Worm (Caenorhabditis elegans): ENCODE results near the gene ets-5.

The ets-5 gene

ce11 chrX:5111894-5112293 lies 27.6 kb upstream of the ets-5 start:
- TF ChIP-seq zim-3 (tag; optimal IDR thresholded peaks at IDR 0.05) (no peak), ceh-27 (GFP tag; optimal IDR thresholded peaks at IDR 0.05) (no peak), nhr-179 (tag; optimal IDR thresholded peaks at IDR 0.05) (no peak)

ce11 chrX:5109130-5109529 lies 24.8 kb upstream of the ets-5 start, which contains the start of gene C42D8.1:
TSS of gene C42D8.1 (plus strand) at chrX:5109506.
- TF ChIP-seq nhr-80 (tag; optimal IDR thresholded peaks at IDR 0.05) (peak; percentile 64), cebp-2 (GFP tag; IDR thresholded peaks at IDR 0.05) (no peak)

- no peak for TF ChIP-seq nhr-120 (GFP tag; IDR thresholded peaks at IDR 0.05)
Measured at ce11 chrX:5106942-5107341, 22.6 kb upstream of the ets-5 start, which contains the start of gene C42D8.9. TSS of gene C42D8.9 (minus strand) at chrX:5107042.

ce11 chrX:5106187-5106694 lies 21.9 kb upstream of the ets-5 start:
- TF ChIP-seq mcd-1 (GFP tag; IDR thresholded peaks at IDR 0.05) (peak; percentile 62), madf-10 (tag; optimal IDR thresholded peaks at IDR 0.05) (peak; percentile 30), chd-7 (tag; optimal IDR thresholded peaks at IDR 0.05) (peak; percentile 45), Y53G8AR.9 (GFP tag; conservative IDR thresholded peaks at IDR 0.05) (peak; percentile 95), lin-54 (GFP tag; optimal IDR thresholded peaks at IDR 0.05) (peak; percentile 21), gei-17 (GFP tag; optimal IDR thresholded peaks at IDR 0.05) (peak; percentile 87), tbp1 (GFP tag; optimal IDR thresholded peaks at IDR 0.05) (no peak), dpff-1 (tag; optimal IDR thresholded peaks at IDR 0.05) (no peak), lin-26 (GFP tag; IDR thresholded peaks at IDR 0.05) (no peak), aptf-3 (GFP tag; IDR thresholded peaks at IDR 0.05) (0 out of 2 replicates have a peak, but pooled peaks have one; percentile 45), lsy-27 (tag; optimal IDR thresholded peaks at IDR 0.05; ENCODE audit: borderline replicate concordance, insufficient read depth) (no peak), madf-3 (GFP tag; IDR thresholded peaks at IDR 0.05) (peak; percentile 78; the same call in 1 of the 2 replicates), lin-35 (GFP tag; optimal IDR thresholded peaks at IDR 0.05) (no peak), him-1 (tag; optimal IDR thresholded peaks at IDR 0.05) (no peak), ztf-28 (GFP tag; IDR thresholded peaks at IDR 0.05) (no peak), F57C9.4 (tag; optimal IDR thresholded peaks at IDR 0.05) (no peak), xnd-1 (tag; optimal IDR thresholded peaks at IDR 0.05) (no peak), nfyb-1 (GFP tag; IDR thresholded peaks at IDR 0.05) (peak; percentile 80; the same call in 1 of the 2 replicates), zfh-2 (GFP tag; conservative IDR thresholded peaks at IDR 0.05) (peak; percentile 68), atf-7 (tag; optimal IDR thresholded peaks at IDR 0.05) (peak; percentile 94), hlh-12 (tag; optimal IDR thresholded peaks at IDR 0.05) (no peak), nhr-90 (tag; optimal IDR thresholded peaks at IDR 0.05) (peak; percentile 31), ceh-58 (GFP tag; IDR thresholded peaks at IDR 0.05) (0 out of 2 replicates have a peak, but pooled peaks have one; percentile 5), cebp-2 (GFP tag; IDR thresholded peaks at IDR 0.05) (peak; percentile 97), cebp-1 (GFP tag; IDR thresholded peaks at IDR 0.05) (no peak), cebp-1 (tag; optimal IDR thresholded peaks at IDR 0.05) (peak; percentile 72), ceh-27 (GFP tag; optimal IDR thresholded peaks at IDR 0.05) (no peak), ceh-100 (GFP tag; IDR thresholded peaks at IDR 0.05) (peak; percentile 37; the same call in 1 of the 2 replicates), F23B12.7 (tag; optimal IDR thresholded peaks at IDR 0.05; ENCODE audit: insufficient read depth) (no peak), nhr-80 (tag; optimal IDR thresholded peaks at IDR 0.05) (peak; percentile 41), madf-6 (GFP tag; IDR thresholded peaks at IDR 0.05) (peak; percentile 19; the same call in 1 of the 2 replicates), F39B2.1 (GFP tag; IDR thresholded peaks at IDR 0.05) (no peak), let-607 (tag; optimal IDR thresholded peaks at IDR 0.05) (peak in 1 of 2 experiments; percentile 49), F37B4.10 (GFP tag; IDR thresholded peaks at IDR 0.05) (0 out of 2 replicates have a peak, but pooled peaks have one; percentile 73), nfya-1 (tag; optimal IDR thresholded peaks at IDR 0.05; ENCODE audit: borderline replicate concordance, insufficient read depth) (no peak), fkh-3 (tag; optimal IDR thresholded peaks at IDR 0.05) (peak; percentile 65), ztf-22 (GFP tag; optimal IDR thresholded peaks at IDR 0.05) (peak; percentile 54), attf-3 (GFP tag; conservative IDR thresholded peaks at IDR 0.05) (no peak), K12H6.12 (tag; optimal IDR thresholded peaks at IDR 0.05) (no peak)

Data from whole organism, young adult.